ENCODE assay signal across 1 fruit fly cellular context in genomic region chrX:17357443-17357842, dm6.
TF ChIP-seq lines count a peak whose summit lies in the region.

No protein-coding gene starts in this region.

TF ChIP-seq in whole organism, embryonic, 481 proteins besides CTCF, POLR2A, EP300 and RAD21 (continued from another document and continues in another):
- TF ChIP-seq CG17829 (tag; optimal IDR thresholded peaks at IDR 0.05; lab: Kevin White, UChicago) = no peak
- TF ChIP-seq D19A (tag; optimal IDR thresholded peaks at IDR 0.05; lab: Kevin White, UChicago) = no peak
- no peak for TF ChIP-seq pum (GFP tag; optimal IDR thresholded peaks at IDR 0.05; lab: Kevin White, UChicago)
- TF ChIP-seq vvl (GFP tag; IDR thresholded peaks at IDR 0.05; lab: Robert Waterston, UW) = no peak
- no peak for TF ChIP-seq twi (tag; optimal IDR thresholded peaks at IDR 0.05; lab: Kevin White, UChicago)
- TF ChIP-seq CG9817 (tag; optimal IDR thresholded peaks at IDR 0.05; lab: Kevin White, UChicago) = no peak
- TF ChIP-seq CG34422 (GFP tag; IDR thresholded peaks at IDR 0.05; lab: Robert Waterston, UW) = no peak
- no peak for TF ChIP-seq CG2120 (GFP tag; optimal IDR thresholded peaks at IDR 0.05; lab: Kevin White, UChicago)
- no peak for TF ChIP-seq Poxn (GFP tag; IDR thresholded peaks at IDR 0.05; lab: Robert Waterston, UW)
- no peak for TF ChIP-seq fu2 (GFP tag; optimal IDR thresholded peaks at IDR 0.05; lab: Kevin White, UChicago)
- TF ChIP-seq cg (GFP tag; optimal IDR thresholded peaks at IDR 0.05; lab: Kevin White, UChicago) = no peak
- no peak for TF ChIP-seq CG4424 (GFP tag; optimal IDR thresholded peaks at IDR 0.05; lab: Kevin White, UChicago)
- TF ChIP-seq CG12769 (tag; optimal IDR thresholded peaks at IDR 0.05; lab: Kevin White, UChicago) = no peak
- TF ChIP-seq NC2α (GFP tag; optimal IDR thresholded peaks at IDR 0.05; lab: Kevin White, UChicago) = peak; percentile 19
- no peak for TF ChIP-seq sc (optimal IDR thresholded peaks at IDR 0.05; lab: Kevin White, UChicago)
- TF ChIP-seq sc (GFP tag; optimal IDR thresholded peaks at IDR 0.05; lab: Kevin White, UChicago) = peak; percentile 23
- no peak for TF ChIP-seq CG12299 (tag; optimal IDR thresholded peaks at IDR 0.05; lab: Kevin White, UChicago)
- no peak for TF ChIP-seq kni (GFP tag; optimal IDR thresholded peaks at IDR 0.05; lab: Kevin White, UChicago)
- no peak for TF ChIP-seq gce (GFP tag; IDR thresholded peaks at IDR 0.05; lab: Robert Waterston, UW)
- no peak for TF ChIP-seq HmgD (GFP tag; optimal IDR thresholded peaks at IDR 0.05; lab: Kevin White, UChicago)
- TF ChIP-seq Atf6 (GFP tag; IDR thresholded peaks at IDR 0.05; lab: Robert Waterston, UW) = no peak
- TF ChIP-seq CG9727 (GFP tag; optimal IDR thresholded peaks at IDR 0.05; lab: Kevin White, UChicago) = peak; percentile 26
- peak; percentile 17 for TF ChIP-seq CG2202 (tag; optimal IDR thresholded peaks at IDR 0.05; lab: Kevin White, UChicago)
- no peak for TF ChIP-seq kay (GFP tag; optimal IDR thresholded peaks at IDR 0.05; lab: Kevin White, UChicago)
- TF ChIP-seq dpn (GFP tag; optimal IDR thresholded peaks at IDR 0.05; lab: Kevin White, UChicago) = peak in 1 of 2 experiments; percentile 3
- no peak for TF ChIP-seq Spps (tag; optimal IDR thresholded peaks at IDR 0.05; lab: Kevin White, UChicago)
- TF ChIP-seq chm (GFP tag; IDR thresholded peaks at IDR 0.05; lab: Robert Waterston, UW) = no peak; the same call in 1 of the 2 replicates
- peak; percentile 6 for TF ChIP-seq gsb-n (tag; optimal IDR thresholded peaks at IDR 0.05; lab: Kevin White, UChicago)
- TF ChIP-seq CG34376 (GFP tag; optimal IDR thresholded peaks at IDR 0.05; lab: Kevin White, UChicago) = no peak
- no peak for TF ChIP-seq Lhr (GFP tag; optimal IDR thresholded peaks at IDR 0.05; lab: Kevin White, UChicago)
- TF ChIP-seq Hmx (GFP tag; optimal IDR thresholded peaks at IDR 0.05; lab: Kevin White, UChicago) = no peak
- TF ChIP-seq ttk (GFP tag; IDR thresholded peaks at IDR 0.05; lab: Robert Waterston, UW) = no peak
- no peak for TF ChIP-seq hb (GFP tag; IDR thresholded peaks at IDR 0.05; lab: Robert Waterston, UW; ENCODE audit: partially characterized antibody)
- no peak for TF ChIP-seq pros (GFP tag; optimal IDR thresholded peaks at IDR 0.05; lab: Kevin White, UChicago)
- TF ChIP-seq cwo (GFP tag; optimal IDR thresholded peaks at IDR 0.05; lab: Kevin White, UChicago) = no peak
- TF ChIP-seq H2.0 (GFP tag; IDR thresholded peaks at IDR 0.05; lab: Robert Waterston, UW) = no peak
- no peak for TF ChIP-seq CG7271 (tag; optimal IDR thresholded peaks at IDR 0.05; lab: Kevin White, UChicago)
- TF ChIP-seq gfzf (GFP tag; optimal IDR thresholded peaks at IDR 0.05; lab: Kevin White, UChicago) = no peak
- TF ChIP-seq chif (GFP tag; optimal IDR thresholded peaks at IDR 0.05; lab: Kevin White, UChicago) = no peak
- TF ChIP-seq CG17612 (GFP tag; IDR thresholded peaks at IDR 0.05; lab: Robert Waterston, UW) = no peak
- TF ChIP-seq Usf (GFP tag; optimal IDR thresholded peaks at IDR 0.05; lab: Kevin White, UChicago) = no peak
- TF ChIP-seq sisA (GFP tag; IDR thresholded peaks at IDR 0.05; lab: Robert Waterston, UW) = no peak
- TF ChIP-seq CG9876 (GFP tag; optimal IDR thresholded peaks at IDR 0.05; lab: Kevin White, UChicago) = no peak
- no peak for TF ChIP-seq HmgZ (tag; optimal IDR thresholded peaks at IDR 0.05; lab: Kevin White, UChicago)
- no peak for TF ChIP-seq CG15269 (tag; optimal IDR thresholded peaks at IDR 0.05; lab: Kevin White, UChicago)
- TF ChIP-seq CG13894 (tag; optimal IDR thresholded peaks at IDR 0.05; lab: Kevin White, UChicago) = no peak
- no peak for TF ChIP-seq CG12104 (GFP tag; optimal IDR thresholded peaks at IDR 0.05; lab: Kevin White, UChicago)
- no peak for TF ChIP-seq jing (GFP tag; optimal IDR thresholded peaks at IDR 0.05; lab: Kevin White, UChicago)
- TF ChIP-seq Abd-B (GFP tag; optimal IDR thresholded peaks at IDR 0.05; lab: Kevin White, UChicago) = no peak
- no peak for TF ChIP-seq CG10979 (tag; optimal IDR thresholded peaks at IDR 0.05; lab: Kevin White, UChicago)
- no peak for TF ChIP-seq pfk (GFP tag; optimal IDR thresholded peaks at IDR 0.05; lab: Kevin White, UChicago)
- no peak for TF ChIP-seq pzg (GFP tag; optimal IDR thresholded peaks at IDR 0.05; lab: Kevin White, UChicago)
- TF ChIP-seq salm (tag; optimal IDR thresholded peaks at IDR 0.05; lab: Kevin White, UChicago) = no peak
- TF ChIP-seq ranshi (GFP tag; IDR thresholded peaks at IDR 0.05; lab: Robert Waterston, UW) = no peak
- no peak for TF ChIP-seq CG6689 (GFP tag; IDR thresholded peaks at IDR 0.05; lab: Robert Waterston, UW)
- no peak for TF ChIP-seq ATbp (GFP tag; optimal IDR thresholded peaks at IDR 0.05; lab: Kevin White, UChicago)
- TF ChIP-seq Chrac-16 (GFP tag; optimal IDR thresholded peaks at IDR 0.05; lab: Kevin White, UChicago) = peak; percentile 17
- no peak for TF ChIP-seq CG18764 (GFP tag; optimal IDR thresholded peaks at IDR 0.05; lab: Kevin White, UChicago)
- no peak for TF ChIP-seq sens-2 (GFP tag; IDR thresholded peaks at IDR 0.05; lab: Robert Waterston, UW)
- TF ChIP-seq Asciz (GFP tag; optimal IDR thresholded peaks at IDR 0.05; lab: Kevin White, UChicago) = no peak
- no peak for TF ChIP-seq Fer3 (tag; optimal IDR thresholded peaks at IDR 0.05; lab: Kevin White, UChicago)
- TF ChIP-seq CG5180 (GFP tag; optimal IDR thresholded peaks at IDR 0.05; lab: Kevin White, UChicago) = no peak
- no peak for TF ChIP-seq CG17385 (GFP tag; optimal IDR thresholded peaks at IDR 0.05; lab: Kevin White, UChicago)
- no peak for TF ChIP-seq gsb (GFP tag; IDR thresholded peaks at IDR 0.05; lab: Robert Waterston, UW)
- TF ChIP-seq ci (GFP tag; IDR thresholded peaks at IDR 0.05; lab: Robert Waterston, UW) = peak; percentile 70; the same call in 2 of the 3 replicates
- no peak for TF ChIP-seq Med (GFP tag; lab: Kevin White, UChicago)
- peak; percentile 5 for TF ChIP-seq CG16815 (GFP tag; optimal IDR thresholded peaks at IDR 0.05; lab: Kevin White, UChicago)
- no peak for TF ChIP-seq CG12744 (GFP tag; optimal IDR thresholded peaks at IDR 0.05; lab: Kevin White, UChicago)
- no peak for TF ChIP-seq CG14667 (GFP tag; IDR thresholded peaks at IDR 0.05; lab: Robert Waterston, UW)
- peak; percentile 13 for TF ChIP-seq Sox102F (GFP tag; optimal IDR thresholded peaks at IDR 0.05; lab: Kevin White, UChicago)
- TF ChIP-seq dmrt11E (tag; optimal IDR thresholded peaks at IDR 0.05; lab: Kevin White, UChicago) = peak; percentile 71
- no peak for TF ChIP-seq crc (GFP tag; optimal IDR thresholded peaks at IDR 0.05; lab: Kevin White, UChicago)
- TF ChIP-seq Fer2 (tag; optimal IDR thresholded peaks at IDR 0.05; lab: Kevin White, UChicago) = no peak
- TF ChIP-seq Opbp (GFP tag; IDR thresholded peaks at IDR 0.05; lab: Robert Waterston, UW; ENCODE audit: partially characterized antibody) = no peak
- TF ChIP-seq Hmr (GFP tag; optimal IDR thresholded peaks at IDR 0.05; lab: Kevin White, UChicago) = no peak
- no peak for TF ChIP-seq CG13287 (GFP tag; IDR thresholded peaks at IDR 0.05; lab: Robert Waterston, UW; ENCODE audit: partially characterized antibody)
- TF ChIP-seq CG4282 (GFP tag; optimal IDR thresholded peaks at IDR 0.05; lab: Kevin White, UChicago) = no peak
- TF ChIP-seq lilli (GFP tag; optimal IDR thresholded peaks at IDR 0.05; lab: Kevin White, UChicago) = no peak
- TF ChIP-seq ato (GFP tag; IDR thresholded peaks at IDR 0.05; lab: Robert Waterston, UW; ENCODE audit: partially characterized antibody) = no peak
- TF ChIP-seq Meics (GFP tag; optimal IDR thresholded peaks at IDR 0.05; lab: Kevin White, UChicago) = no peak
- TF ChIP-seq CG13775 (GFP tag; optimal IDR thresholded peaks at IDR 0.05; lab: Kevin White, UChicago) = no peak
- TF ChIP-seq Nf-YC (tag; optimal IDR thresholded peaks at IDR 0.05; lab: Kevin White, UChicago) = no peak
- TF ChIP-seq prd (optimal IDR thresholded peaks at IDR 0.05; lab: Kevin White, UChicago) = no peak
- 0 out of 3 replicates have a peak, but pooled peaks have one; percentile 29 for TF ChIP-seq prd (GFP tag; IDR thresholded peaks at IDR 0.05; lab: Robert Waterston, UW)
- peak; percentile 5 for TF ChIP-seq chn (GFP tag; optimal IDR thresholded peaks at IDR 0.05; lab: Kevin White, UChicago)
- peak; percentile 6 for TF ChIP-seq pnt (GFP tag; optimal IDR thresholded peaks at IDR 0.05; lab: Kevin White, UChicago)
- no peak for TF ChIP-seq ssp (GFP tag; IDR thresholded peaks at IDR 0.05; lab: Robert Waterston, UW)
- no peak for TF ChIP-seq ken (GFP tag; IDR thresholded peaks at IDR 0.05; lab: Robert Waterston, UW)
- no peak for TF ChIP-seq lov (optimal IDR thresholded peaks at IDR 0.05; lab: Kevin White, UChicago)
- no peak for TF ChIP-seq lov (GFP tag; IDR thresholded peaks at IDR 0.05; lab: Robert Waterston, UW)
- TF ChIP-seq CG15514 (GFP tag; optimal IDR thresholded peaks at IDR 0.05; lab: Kevin White, UChicago) = no peak
- no peak for TF ChIP-seq Myb (GFP tag; optimal IDR thresholded peaks at IDR 0.05; lab: Kevin White, UChicago)
- no peak for TF ChIP-seq CG7372 (GFP tag; IDR thresholded peaks at IDR 0.05; lab: Robert Waterston, UW)
- TF ChIP-seq Deaf1 (tag; optimal IDR thresholded peaks at IDR 0.05; lab: Kevin White, UChicago) = no peak
- TF ChIP-seq lmd (GFP tag; IDR thresholded peaks at IDR 0.05; lab: Robert Waterston, UW) = no peak
- TF ChIP-seq CG17912 (GFP tag; optimal IDR thresholded peaks at IDR 0.05; lab: Kevin White, UChicago) = no peak
- TF ChIP-seq CG2199 (GFP tag; IDR thresholded peaks at IDR 0.05; lab: Robert Waterston, UW) = no peak
- TF ChIP-seq CG8359 (GFP tag; optimal IDR thresholded peaks at IDR 0.05; lab: Kevin White, UChicago; ENCODE audit: borderline replicate concordance) = no peak
- TF ChIP-seq h (optimal IDR thresholded peaks at IDR 0.05; lab: Kevin White, UChicago) = no peak
- peak; percentile 36 for TF ChIP-seq CoRest (tag; optimal IDR thresholded peaks at IDR 0.05; lab: Kevin White, UChicago)
- no peak for TF ChIP-seq CG14710 (tag; optimal IDR thresholded peaks at IDR 0.05; lab: Kevin White, UChicago)
- no peak for TF ChIP-seq Gug (GFP tag; IDR thresholded peaks at IDR 0.05; lab: Robert Waterston, UW)
- no peak for TF ChIP-seq ara (GFP tag; IDR thresholded peaks at IDR 0.05; lab: Robert Waterston, UW)
- no peak for TF ChIP-seq CG1832 (GFP tag; optimal IDR thresholded peaks at IDR 0.05; lab: Kevin White, UChicago)
- no peak for TF ChIP-seq tx (GFP tag; optimal IDR thresholded peaks at IDR 0.05; lab: Kevin White, UChicago)
- no peak for TF ChIP-seq usp (GFP tag; optimal IDR thresholded peaks at IDR 0.05; lab: Kevin White, UChicago)
- no peak for TF ChIP-seq CG4404 (GFP tag; IDR thresholded peaks at IDR 0.05; lab: Robert Waterston, UW)
- TF ChIP-seq aop (GFP tag; IDR thresholded peaks at IDR 0.05; lab: Robert Waterston, UW) = no peak
- no peak for TF ChIP-seq CG31388 (GFP tag; optimal IDR thresholded peaks at IDR 0.05; lab: Kevin White, UChicago)
- no peak for TF ChIP-seq sr (GFP tag; IDR thresholded peaks at IDR 0.05; lab: Robert Waterston, UW)
- TF ChIP-seq cato (GFP tag; optimal IDR thresholded peaks at IDR 0.05; lab: Kevin White, UChicago; ENCODE audit: borderline replicate concordance) = no peak
- no peak for TF ChIP-seq CG6254 (GFP tag; optimal IDR thresholded peaks at IDR 0.05; lab: Kevin White, UChicago)
- TF ChIP-seq grau (tag; optimal IDR thresholded peaks at IDR 0.05; lab: Kevin White, UChicago) = peak; percentile 24
- no peak for TF ChIP-seq ham (GFP tag; IDR thresholded peaks at IDR 0.05; lab: Robert Waterston, UW)
- no peak for TF ChIP-seq HLH3B (GFP tag; IDR thresholded peaks at IDR 0.05; lab: Robert Waterston, UW)
- TF ChIP-seq CG30431 (GFP tag; optimal IDR thresholded peaks at IDR 0.05; lab: Kevin White, UChicago) = no peak
- no peak for TF ChIP-seq mam (GFP tag; optimal IDR thresholded peaks at IDR 0.05; lab: Kevin White, UChicago)
- TF ChIP-seq CG18476 (GFP tag; optimal IDR thresholded peaks at IDR 0.05; lab: Kevin White, UChicago) = no peak
- TF ChIP-seq Ssrp (tag; optimal IDR thresholded peaks at IDR 0.05; lab: Kevin White, UChicago) = peak; percentile 39
- TF ChIP-seq BEAF-32 (GFP tag; optimal IDR thresholded peaks at IDR 0.05; lab: Kevin White, UChicago) = no peak
- TF ChIP-seq kah (GFP tag; optimal IDR thresholded peaks at IDR 0.05; lab: Kevin White, UChicago) = no peak
- no peak for TF ChIP-seq CG3407 (GFP tag; optimal IDR thresholded peaks at IDR 0.05; lab: Kevin White, UChicago)
- TF ChIP-seq ERR (GFP tag; optimal IDR thresholded peaks at IDR 0.05; lab: Kevin White, UChicago) = no peak
- TF ChIP-seq NfI (GFP tag; optimal IDR thresholded peaks at IDR 0.05; lab: Kevin White, UChicago) = no peak
- TF ChIP-seq CG43689 (GFP tag; IDR thresholded peaks at IDR 0.05; lab: Robert Waterston, UW) = no peak
- no peak for TF ChIP-seq CG1647 (GFP tag; optimal IDR thresholded peaks at IDR 0.05; lab: Kevin White, UChicago)
- TF ChIP-seq CG14441 (GFP tag; IDR thresholded peaks at IDR 0.05; lab: Robert Waterston, UW) = no peak
- no peak for TF ChIP-seq CG1792 (GFP tag; optimal IDR thresholded peaks at IDR 0.05; lab: Kevin White, UChicago)
- no peak for TF ChIP-seq Nf-YA (GFP tag; IDR thresholded peaks at IDR 0.05; lab: Robert Waterston, UW)
- TF ChIP-seq Hand (GFP tag; optimal IDR thresholded peaks at IDR 0.05; lab: Kevin White, UChicago) = no peak
- no peak for TF ChIP-seq bbx (GFP tag; IDR thresholded peaks at IDR 0.05; lab: Robert Waterston, UW; ENCODE audit: partially characterized antibody)
- TF ChIP-seq Atf3 (GFP tag; optimal IDR thresholded peaks at IDR 0.05; lab: Kevin White, UChicago) = no peak
- no peak for TF ChIP-seq CG32772 (GFP tag; IDR thresholded peaks at IDR 0.05; lab: Robert Waterston, UW)
- no peak for TF ChIP-seq B-H1 (GFP tag; IDR thresholded peaks at IDR 0.05; lab: Robert Waterston, UW)
- TF ChIP-seq yki (optimal IDR thresholded peaks at IDR 0.05; lab: Kevin White, UChicago) = no peak
- no peak for TF ChIP-seq sqz (GFP tag; optimal IDR thresholded peaks at IDR 0.05; lab: Kevin White, UChicago)
- TF ChIP-seq pan (optimal IDR thresholded peaks at IDR 0.05; lab: Kevin White, UChicago) = no peak
- TF ChIP-seq pan (GFP tag; optimal IDR thresholded peaks at IDR 0.05 in 1 of 2, IDR thresholded peaks at IDR 0.05 in 1 of 2) = no peak
- no peak for TF ChIP-seq CG13424 (tag; optimal IDR thresholded peaks at IDR 0.05; lab: Kevin White, UChicago)
- TF ChIP-seq Six4 (GFP tag; optimal IDR thresholded peaks at IDR 0.05; lab: Kevin White, UChicago) = no peak
- TF ChIP-seq sna (GFP tag; IDR thresholded peaks at IDR 0.05; lab: Robert Waterston, UW; ENCODE audit: partially characterized antibody) = no peak
